Worm (Caenorhabditis elegans): ENCODE data around the gene Y22D7AL.15.

DNA sequence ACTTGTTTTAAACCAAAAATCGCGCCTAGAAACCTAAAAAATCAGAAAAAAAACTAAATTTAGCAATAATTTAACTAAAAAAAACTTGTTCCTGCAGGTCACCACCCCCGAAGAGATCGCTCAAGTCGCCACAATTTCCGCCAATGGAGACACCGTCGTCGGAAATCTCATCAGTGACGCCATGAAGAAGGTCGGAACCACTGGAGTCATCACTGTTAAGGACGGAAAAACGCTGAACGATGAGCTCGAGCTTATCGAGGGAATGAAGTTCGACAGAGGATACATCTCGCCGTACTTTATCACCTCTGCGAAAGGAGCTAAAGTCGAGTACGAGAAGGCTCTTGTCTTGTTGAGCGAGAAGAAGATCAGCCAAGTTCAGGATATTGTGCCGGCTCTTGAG lies 38.3 kb downstream of the Y22D7AL.15 start:
- TF ChIP-seq ama-1 (optimal IDR thresholded peaks at IDR 0.05) (no peak), nhr-77 (tag; optimal IDR thresholded peaks at IDR 0.05) (no peak), ztf-11 (tag; optimal IDR thresholded peaks at IDR 0.05) (no peak), alr-1 (tag; optimal IDR thresholded peaks at IDR 0.05; ENCODE audit: borderline replicate concordance) (no peak), lsy-2 (tag; optimal IDR thresholded peaks at IDR 0.05) (no peak), nhr-76 (tag; optimal IDR thresholded peaks at IDR 0.05) (no peak), snpc-4 (tag; optimal IDR thresholded peaks at IDR 0.05) (no peak), fkh-10 (GFP tag; optimal IDR thresholded peaks at IDR 0.05) (no peak), ceh-82 (tag; optimal IDR thresholded peaks at IDR 0.05) (no peak)

All from whole organism, L1 larva.